Fruit fly (Drosophila melanogaster) S2 (cell line): ENCODE measurements around the gene WASp.

Source experiments
- CG8478 ChIP-seq: fragments of >200 bp; optimal IDR thresholded peaks from 2 replicates; lab custom pipeline; 2018
- CTCF ChIP-seq, 2 experiments: fragments of >200 bp; optimal IDR thresholded peaks; 2 replicates each; lab custom pipeline; 2018

DNA sequence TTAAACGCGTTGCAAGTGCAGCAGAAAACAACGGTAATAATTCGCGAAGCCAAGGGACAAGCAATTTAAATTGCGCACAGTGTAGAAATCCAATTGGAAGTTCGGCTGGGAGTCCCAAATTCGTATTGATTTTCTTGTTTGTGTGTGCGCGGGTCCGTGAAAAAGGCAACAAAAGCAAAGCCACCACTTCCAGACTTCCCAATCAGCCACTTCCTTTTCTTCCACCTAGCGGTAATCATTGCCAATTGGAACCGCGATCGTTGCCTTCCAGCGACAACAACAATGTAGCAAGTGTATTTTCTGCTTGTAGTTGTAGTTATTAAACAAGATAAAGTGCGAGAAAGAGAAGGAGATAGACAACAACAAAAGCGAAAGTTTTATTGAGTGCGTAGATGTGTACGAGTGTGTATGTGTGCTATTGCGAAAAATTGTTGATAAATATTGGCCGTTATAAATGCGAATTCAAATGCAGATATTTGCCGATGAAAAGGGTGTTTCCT, 13.6 kb upstream of the WASp start:
- TF ChIP-seq CG8478 (lab: Kevin White, UChicago) (no peak), CTCF (optimal IDR thresholded peaks at IDR 0.05; lab: Kevin White, UChicago) (no peak)
